Fruit fly (Drosophila melanogaster): Measurements from ENCODE around the gene CG11396.

Gene CG11396

dm6 chr3L:20747299-20747925 is 40.5 kb downstream of the CG11396 start:
- TF ChIP-seq EcR (GFP tag; optimal IDR thresholded peaks at IDR 0.05), result no peak
- no peak for TF ChIP-seq Dll (optimal IDR thresholded peaks at IDR 0.05)
- TF ChIP-seq psq (optimal IDR thresholded peaks at IDR 0.05), result no peak
- no peak for TF ChIP-seq usp (GFP tag; optimal IDR thresholded peaks at IDR 0.05)
- no peak for TF ChIP-seq pan (optimal IDR thresholded peaks at IDR 0.05)

- TF ChIP-seq psq (optimal IDR thresholded peaks at IDR 0.05), result no peak
- no peak for TF ChIP-seq pan (optimal IDR thresholded peaks at IDR 0.05)
- TF ChIP-seq usp (GFP tag; optimal IDR thresholded peaks at IDR 0.05), result no peak
- no peak for TF ChIP-seq Dll (optimal IDR thresholded peaks at IDR 0.05)
Measured at dm6 chr3L:20739414-20739813, 48.5 kb downstream of the CG11396 start, which contains the start of gene Gr77a. Gene Gr77a, minus strand, starts transcription at chr3L:20739430.

dm6 chr3L:20737346-20737745 is 50.6 kb downstream of the CG11396 start:
- TF ChIP-seq EcR (GFP tag; optimal IDR thresholded peaks at IDR 0.05), result no peak
- no peak for TF ChIP-seq pan (optimal IDR thresholded peaks at IDR 0.05)
- TF ChIP-seq CG8478 (optimal IDR thresholded peaks at IDR 0.05), result no peak
- no peak for TF ChIP-seq psq (optimal IDR thresholded peaks at IDR 0.05)
- no peak for TF ChIP-seq usp (GFP tag; optimal IDR thresholded peaks at IDR 0.05)
- no peak for TF ChIP-seq Dll (optimal IDR thresholded peaks at IDR 0.05)

Data from whole organism.